Worm (Caenorhabditis elegans) whole organism, young adult: Measurements from ENCODE around the gene Y57G11B.8.

Experiments
- C06A6.2 ChIP-seq: fragments of 200-800 bp; sonication (Bioruptor generic); conservative IDR thresholded peaks from 2 replicates; pipeline ENCODE4 v1.3.6; 2022; ENCODE audit warnings: missing genetic modification characterization, missing compliant biosample characterization
- D2030.7 ChIP-seq: fragments of 200-800 bp; sonication (Bioruptor generic); IDR thresholded peaks from 2 replicates; pipeline ENCODE4 v1.3.6; 2022; ENCODE audit warnings: missing genetic modification reagents, missing genetic modification characterization, missing compliant biosample characterization
- F23B12.7 ChIP-seq: sonication (generic microtip); optimal IDR thresholded peaks from 2 replicates; lab custom pipeline; 2017; ENCODE audit warnings: missing genetic modification characterization, mild to moderate bottlenecking, missing compliant biosample characterization, antibody characterized with exemption, moderate library complexity; ENCODE audit not compliant: insufficient read depth
- F33H1.4 ChIP-seq: fragments of 200-800 bp; sonication (Bioruptor generic); IDR thresholded peaks from 2 replicates; pipeline ENCODE4 v1.3.6; 2022; ENCODE audit warnings: missing genetic modification reagents, missing genetic modification characterization, missing compliant biosample characterization
- F49E8.2 ChIP-seq: sonication (generic microtip); optimal IDR thresholded peaks from 3 replicates; lab custom pipeline; 2017; ENCODE audit warnings: missing genetic modification characterization, mild to moderate bottlenecking, missing compliant biosample characterization, antibody characterized with exemption, moderate library complexity; ENCODE audit not compliant: insufficient read depth
- F52B5.7 ChIP-seq: sonication (generic microtip); optimal IDR thresholded peaks from 2 replicates; lab custom pipeline; 2016; ENCODE audit warnings: mild to moderate bottlenecking, missing genetic modification characterization, missing compliant biosample characterization
- F57C9.4 ChIP-seq: sonication (generic microtip); optimal IDR thresholded peaks from 2 replicates; lab custom pipeline; 2017; ENCODE audit warnings: mild to moderate bottlenecking, missing genetic modification characterization, missing compliant biosample characterization
- K12H6.12 ChIP-seq: fragments of 200-800 bp; sonication (Bioruptor generic); optimal IDR thresholded peaks from 2 replicates; lab custom pipeline; 2018; ENCODE audit warnings: mild to moderate bottlenecking, missing genetic modification characterization, missing compliant biosample characterization
- T26A5.8 ChIP-seq: sonication (generic microtip); optimal IDR thresholded peaks from 2 replicates; lab custom pipeline; 2016; ENCODE audit warnings: missing genetic modification characterization, missing compliant biosample characterization
- Y67H2A.10 ChIP-seq: fragments of 200-800 bp; sonication (Bioruptor generic); conservative IDR thresholded peaks from 2 replicates; pipeline ENCODE4 v1.3.6; 2022; ENCODE audit warnings: missing genetic modification reagents, missing genetic modification characterization, missing compliant biosample characterization
- Y79H2A.3 ChIP-seq: fragments of 200-800 bp; sonication (Bioruptor generic); conservative IDR thresholded peaks from 2 replicates; pipeline ENCODE4 v1.3.6; 2022; ENCODE audit warnings: missing genetic modification reagents, missing genetic modification characterization, missing compliant biosample characterization
- ama-1 ChIP-seq, 3 experiments: fragments of 150-350 bp in 1 of 3; sonication (generic microtip) in 2 of 3; optimal IDR thresholded peaks; 2 replicates each; lab custom pipeline; 2014 to 2018; ENCODE audit warnings: missing biosample characterization in 2 of 3, missing genetic modification characterization in 2 of 3, missing genetic modification reagents in 2 of 3
- aptf-2 ChIP-seq: fragments of 200-800 bp; sonication (Bioruptor generic); conservative IDR thresholded peaks from 2 replicates; pipeline ENCODE4 v1.3.6; 2022; ENCODE audit warnings: missing genetic modification reagents, missing genetic modification characterization, missing compliant biosample characterization
- bed-2 ChIP-seq: fragments of 200-800 bp; sonication (Bioruptor generic); IDR thresholded peaks from 2 replicates; pipeline ENCODE4 v1.3.6; 2022; ENCODE audit warnings: missing genetic modification reagents, missing genetic modification characterization, missing compliant biosample characterization
- cebp-1 ChIP-seq, 2 experiments: fragments of 200-800 bp in 1 of 2; sonication (Bioruptor generic) in 1 of 2; sonication (generic microtip) in 1 of 2; IDR thresholded peaks in 1 of 2; optimal IDR thresholded peaks in 1 of 2; 2 replicates each; pipeline versions ENCODE4 v1.3.6 to Lab custom; 2017 to 2022; ENCODE audit warnings: missing compliant biosample characterization in 2 of 2, missing genetic modification characterization in 2 of 2, mild to moderate bottlenecking in 1 of 2, missing genetic modification reagents in 1 of 2, moderate library complexity in 1 of 2
- cebp-2 ChIP-seq: fragments of 200-800 bp; sonication (Bioruptor generic); IDR thresholded peaks from 2 replicates; pipeline ENCODE4 v1.3.6; 2022; ENCODE audit warnings: missing genetic modification characterization, missing compliant biosample characterization
- ceh-27 ChIP-seq: fragments of 200-800 bp; sonication (Bioruptor generic); optimal IDR thresholded peaks from 2 replicates; lab custom pipeline; 2018; ENCODE audit warnings: mild to moderate bottlenecking, missing genetic modification characterization, moderate library complexity, missing compliant biosample characterization
- dox-1 ChIP-seq: fragments of 200-800 bp; sonication (Bioruptor generic); IDR thresholded peaks from 2 replicates; pipeline ENCODE4 v1.3.6; 2022; ENCODE audit warnings: missing genetic modification reagents, missing genetic modification characterization, missing compliant biosample characterization
- dpff-1 ChIP-seq: sonication (generic microtip); optimal IDR thresholded peaks from 2 replicates; lab custom pipeline; 2017; ENCODE audit warnings: mild to moderate bottlenecking, missing genetic modification characterization, missing compliant biosample characterization
- ekl-4 ChIP-seq: fragments of 200-800 bp; sonication (Bioruptor generic); IDR thresholded peaks from 2 replicates; pipeline ENCODE4 v1.3.6; 2022; ENCODE audit warnings: missing genetic modification reagents, missing genetic modification characterization, missing compliant biosample characterization
- hsf-1 ChIP-seq: fragments of 200-800 bp; sonication (Bioruptor generic); IDR thresholded peaks from 2 replicates; pipeline ENCODE4 v1.3.6; 2022; ENCODE audit warnings: missing genetic modification reagents, missing genetic modification characterization, missing compliant biosample characterization
- lin-35 ChIP-seq, 3 experiments: fragments of 150-350 bp in 2 of 3; sonication (generic microtip) in 1 of 3; optimal IDR thresholded peaks; 2 replicates each; lab custom pipeline; 2014 to 2018; ENCODE audit warnings: missing biosample characterization in 3 of 3, missing genetic modification characterization in 3 of 3, missing genetic modification reagents in 3 of 3
- lin-40 ChIP-seq: sonication (generic microtip); optimal IDR thresholded peaks from 2 replicates; lab custom pipeline; 2016; ENCODE audit warnings: missing genetic modification characterization, mild to moderate bottlenecking, missing compliant biosample characterization, missing genotype, missing genetic modification reagents
- lin-54 ChIP-seq: fragments of 200-800 bp; sonication (Bioruptor generic); optimal IDR thresholded peaks from 2 replicates; lab custom pipeline; 2018; ENCODE audit warnings: mild to moderate bottlenecking, missing genetic modification characterization, missing compliant biosample characterization
- lsy-27 ChIP-seq: sonication (generic microtip); optimal IDR thresholded peaks from 2 replicates; lab custom pipeline; 2017; ENCODE audit warnings: missing genetic modification characterization, mild to moderate bottlenecking, missing compliant biosample characterization, antibody characterized with exemption, missing genotype, borderline replicate concordance; ENCODE audit not compliant: insufficient read depth
- madf-3 ChIP-seq: fragments of 200-800 bp; sonication (Bioruptor generic); IDR thresholded peaks from 2 replicates; pipeline ENCODE4 v1.3.6; 2022; ENCODE audit warnings: missing genetic modification reagents, missing genetic modification characterization, missing compliant biosample characterization
- nfyb-1 ChIP-seq: fragments of 200-800 bp; sonication (Bioruptor generic); IDR thresholded peaks from 2 replicates; pipeline ENCODE4 v1.3.6; 2022; ENCODE audit warnings: missing genetic modification reagents, missing genetic modification characterization, missing compliant biosample characterization
- nhr-80 ChIP-seq: sonication (generic microtip); optimal IDR thresholded peaks from 2 replicates; lab custom pipeline; 2016; ENCODE audit warnings: missing genetic modification characterization, missing compliant biosample characterization
- repo-1 ChIP-seq: sonication (generic microtip); optimal IDR thresholded peaks from 2 replicates; lab custom pipeline; 2017; ENCODE audit warnings: mild to moderate bottlenecking, missing genetic modification characterization, missing compliant biosample characterization
- rpc-1 ChIP-seq, 2 experiments: fragments of 150-350 bp in 1 of 2; sonication (generic microtip) in 1 of 2; optimal IDR thresholded peaks; 2 replicates each; lab custom pipeline; 2014 to 2018; ENCODE audit warnings: missing biosample characterization in 1 of 2, missing genetic modification characterization in 1 of 2, missing genetic modification reagents in 1 of 2, missing genotype in 1 of 2
- sdz-38 ChIP-seq: sonication (generic microtip); optimal IDR thresholded peaks from 2 replicates; lab custom pipeline; 2016; ENCODE audit warnings: missing genotype, missing genetic modification characterization, missing compliant biosample characterization
- snpc-1.1 ChIP-seq: sonication (generic microtip); optimal IDR thresholded peaks from 2 replicates; lab custom pipeline; 2017; ENCODE audit warnings: missing genetic modification characterization, mild to moderate bottlenecking, missing compliant biosample characterization, antibody characterized with exemption, moderate library complexity, missing genotype, missing genetic modification reagents; ENCODE audit not compliant: insufficient read depth
- somi-1 ChIP-seq: fragments of 200-800 bp; sonication (Bioruptor generic); optimal IDR thresholded peaks from 2 replicates; lab custom pipeline; 2018; ENCODE audit warnings: mild to moderate bottlenecking, missing genetic modification characterization, missing compliant biosample characterization
- unc-130 ChIP-seq: sonication (generic microtip); optimal IDR thresholded peaks from 2 replicates; lab custom pipeline; 2016; ENCODE audit warnings: missing genetic modification reagents, missing genetic modification characterization, missing compliant biosample characterization
- xnd-1 ChIP-seq: sonication (generic microtip); optimal IDR thresholded peaks from 2 replicates; lab custom pipeline; 2016; ENCODE audit warnings: missing genotype, missing genetic modification reagents, missing genetic modification characterization, missing compliant biosample characterization

Y57G11B.8 gene

DNA sequence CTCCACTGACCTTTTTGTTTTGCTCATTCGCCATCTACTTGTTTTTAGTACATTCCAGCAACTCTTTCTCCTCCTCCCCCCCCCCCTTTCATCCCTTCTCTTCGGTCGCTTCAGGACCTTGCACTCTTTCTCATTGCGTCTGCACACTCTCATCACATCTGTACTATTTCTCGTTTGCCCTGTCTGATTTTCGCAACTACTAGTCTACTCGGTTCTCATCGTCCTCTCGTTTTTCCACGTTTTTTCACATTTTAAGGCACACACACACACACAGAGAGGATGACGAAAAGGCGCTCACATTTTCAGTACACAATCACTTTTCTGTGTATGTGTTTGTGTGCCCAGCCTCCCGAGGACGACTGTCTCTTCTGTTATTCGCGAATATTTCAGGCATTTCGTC, 42.0 kb upstream of the Y57G11B.8 start (continued):
- TF ChIP-seq nhr-80 (peak; percentile 11), T26A5.8 (tag; lab: Kevin White, UChicago) (peak; percentile 25), ama-1 (optimal IDR thresholded peaks at IDR 0.05; lab: Kevin White, UChicago) (no peak), ama-1 (GFP tag; optimal IDR thresholded peaks at IDR 0.05; lab: Kevin White, UChicago) (no peak), dox-1 (no peak), unc-130 (GFP tag; lab: Kevin White, UChicago) (no peak), D2030.7 (no peak), cebp-1 (GFP tag; IDR thresholded peaks at IDR 0.05; lab: Robert Waterston, UW) (no peak), cebp-1 (tag; optimal IDR thresholded peaks at IDR 0.05; lab: Kevin White, UChicago) (peak; percentile 68), lin-54 (GFP tag; lab: Kevin White, UChicago) (no peak)
- TF ChIP-seq, all 124 proteins: peak for 11

DNA sequence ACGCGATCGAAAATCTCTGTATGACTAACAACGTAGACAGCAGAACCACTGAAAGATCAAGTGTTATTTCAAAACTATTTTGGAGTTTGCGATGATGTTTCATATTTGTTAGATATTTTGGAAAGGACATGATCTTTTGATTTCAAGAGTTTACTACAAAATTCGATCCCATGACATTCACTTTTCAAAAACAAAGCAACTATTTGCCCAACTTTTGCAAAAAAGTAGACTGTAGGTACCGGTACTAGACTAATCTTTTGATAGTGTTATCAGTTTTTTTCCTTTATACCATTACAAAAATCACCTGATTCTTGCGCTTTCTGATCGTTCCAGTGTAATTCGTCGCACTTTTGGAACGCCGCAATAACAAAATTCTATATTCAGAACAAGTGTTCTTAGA, 41.5 kb upstream of the Y57G11B.8 start:
- TF ChIP-seq lin-40 (tag; lab: Kevin White, UChicago) (no peak), F57C9.4 (no peak), rpc-1 (optimal IDR thresholded peaks at IDR 0.05; lab: Kevin White, UChicago) (no peak), rpc-1 (tag; optimal IDR thresholded peaks at IDR 0.05; lab: Kevin White, UChicago) (no peak), nhr-80 (peak; percentile 20)
- TF ChIP-seq, all 124 proteins: peak for 1

DNA sequence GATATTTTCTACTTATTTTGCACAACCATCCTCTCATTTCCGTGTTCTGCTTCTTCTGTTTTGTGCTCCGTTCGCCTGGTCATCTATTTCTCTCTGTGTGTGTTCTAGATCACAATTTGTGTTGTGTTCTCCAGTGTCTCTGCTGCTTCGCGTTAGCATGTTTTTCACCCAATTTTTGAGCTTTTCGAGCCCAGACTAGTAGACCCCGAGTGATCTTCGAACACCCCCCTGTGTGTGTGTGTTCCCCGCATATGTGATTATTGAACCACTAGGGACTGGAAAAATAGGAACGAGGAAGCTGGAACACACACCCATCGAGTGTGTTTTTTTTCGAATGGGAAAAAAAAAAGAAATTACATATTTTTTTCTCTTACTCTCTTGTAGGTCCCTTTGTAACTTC, 40.1 kb upstream of the Y57G11B.8 start:
- TF ChIP-seq F57C9.4 (peak; percentile 26), madf-3 (GFP tag; lab: Robert Waterston, UW) (no peak), K12H6.12 (tag; lab: Kevin White, UChicago) (peak; percentile 36), aptf-2 (GFP tag; lab: Robert Waterston, UW) (no peak), nfyb-1 (peak; percentile 21; the same call in 1 of the 2 replicates), hsf-1 (GFP tag; lab: Robert Waterston, UW) (no peak), cebp-2 (GFP tag; lab: Robert Waterston, UW) (peak; percentile 66; the same call in 1 of the 2 replicates), F52B5.7 (tag; lab: Kevin White, UChicago) (no peak), lin-35 (GFP tag; optimal IDR thresholded peaks at IDR 0.05; lab: Kevin White, UChicago) (no peak), ekl-4 (GFP tag; lab: Robert Waterston, UW) (no peak), xnd-1 (tag; lab: Kevin White, UChicago) (no peak), somi-1 (GFP tag; lab: Kevin White, UChicago) (no peak), Y67H2A.10 (GFP tag; lab: Robert Waterston, UW) (no peak), F23B12.7 (tag; lab: Kevin White, UChicago) (no peak), dpff-1 (tag; lab: Kevin White, UChicago) (no peak), lsy-27 (no peak), Y79H2A.3 (GFP tag; lab: Robert Waterston, UW) (no peak), F33H1.4 (GFP tag; lab: Robert Waterston, UW) (no peak), ceh-27 (GFP tag; lab: Kevin White, UChicago) (peak; percentile 1), C06A6.2 (no peak), F49E8.2 (tag; lab: Kevin White, UChicago) (no peak), repo-1 (tag; lab: Kevin White, UChicago) (peak; percentile 34), bed-2 (GFP tag; lab: Robert Waterston, UW) (no peak), snpc-1.1 (tag; lab: Kevin White, UChicago) (no peak), rpc-1 (optimal IDR thresholded peaks at IDR 0.05; lab: Kevin White, UChicago) (no peak), rpc-1 (tag; optimal IDR thresholded peaks at IDR 0.05; lab: Kevin White, UChicago) (no peak), sdz-38 (tag; lab: Kevin White, UChicago) (no peak)
- TF ChIP-seq, all 124 proteins: peak for 6
